Worm (Caenorhabditis elegans) whole organism, L4 larva: ENCODE data around the gene npr-36.

Experiments
- Y48G9A.11 ChIP-seq: fragments of 200-800 bp; sonication (Bioruptor generic); IDR thresholded peaks from 2 replicates; pipeline ENCODE4 v1.3.6; 2022; ENCODE audit warnings: missing genetic modification reagents, missing genetic modification characterization, missing compliant biosample characterization
- ceh-82 ChIP-seq: sonication (generic microtip); optimal IDR thresholded peaks from 2 replicates; lab custom pipeline; 2017; ENCODE audit warnings: missing biosample characterization, missing genetic modification characterization
- dve-1 ChIP-seq: sonication (generic microtip); optimal IDR thresholded peaks from 2 replicates; lab custom pipeline; 2017; ENCODE audit warnings: antibody characterized with exemption, mild to moderate bottlenecking, missing genetic modification characterization, missing compliant biosample characterization; ENCODE audit not compliant: insufficient read depth
- hmg-1.1 ChIP-seq: fragments of 200-800 bp; sonication (Bioruptor generic); IDR thresholded peaks from 2 replicates; pipeline ENCODE4 v1.3.6; 2022; ENCODE audit warnings: missing genetic modification reagents, missing genetic modification characterization, missing compliant biosample characterization
- lsy-2 ChIP-seq, 2 experiments: fragments of 150-350 bp in 1 of 2; sonication (generic microtip) in 1 of 2; optimal IDR thresholded peaks; 2 replicates each; lab custom pipeline; 2014 to 2017; ENCODE audit warnings: missing biosample characterization in 2 of 2, missing genetic modification characterization in 2 of 2
- nhr-76 ChIP-seq: fragments of 150-350 bp; optimal IDR thresholded peaks from 2 replicates; lab custom pipeline; 2014; ENCODE audit warnings: missing biosample characterization, missing genetic modification characterization
- nhr-77 ChIP-seq: fragments of 150-350 bp; optimal IDR thresholded peaks from 2 replicates; lab custom pipeline; 2014; ENCODE audit warnings: missing biosample characterization, missing genetic modification characterization
- pha-4 ChIP-seq, 2 experiments: fragments of 150-350 bp in 1 of 2; fragments of 200-800 bp in 1 of 2; sonication (Bioruptor generic) in 1 of 2; IDR thresholded peaks in 1 of 2; optimal IDR thresholded peaks in 1 of 2; 2 replicates each; pipeline versions ENCODE4 v1.3.6 to Lab custom; 2014 to 2022; ENCODE audit warnings: missing genetic modification characterization in 2 of 2, missing genetic modification reagents in 2 of 2, missing biosample characterization in 1 of 2, missing compliant biosample characterization in 1 of 2
- zfp-3 ChIP-seq: fragments of 200-800 bp; sonication (Bioruptor generic); conservative IDR thresholded peaks from 2 replicates; pipeline ENCODE4 v1.3.6; 2022; ENCODE audit warnings: missing genetic modification reagents, missing genetic modification characterization, missing compliant biosample characterization

DNA sequence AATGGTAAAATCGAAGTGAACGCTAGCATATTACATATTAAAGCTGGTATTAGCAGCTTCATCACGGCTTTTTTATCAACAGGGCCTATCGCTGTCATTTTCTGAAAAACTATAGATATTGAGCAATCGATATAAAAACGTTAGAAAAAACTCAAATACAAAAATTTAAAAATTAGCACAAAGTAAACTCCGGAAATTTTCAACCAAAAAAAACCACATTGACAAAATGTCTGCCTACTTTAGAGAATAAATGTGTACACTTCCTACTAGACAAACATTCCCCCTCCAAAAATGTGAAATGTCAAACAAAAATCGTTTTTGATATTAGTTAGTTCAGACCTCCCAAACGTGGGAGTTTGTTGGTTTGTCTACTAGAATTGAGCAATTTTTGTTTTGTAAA, 9.0 kb downstream of the npr-36 start, which contains the start of gene mfsd-10:
- TF ChIP-seq nhr-77 (tag; lab: Kevin White, UChicago) (no peak), hmg-1.1 (GFP tag; lab: Robert Waterston, UW) (no peak), ceh-82 (no peak), dve-1 (tag; lab: Kevin White, UChicago) (no peak), zfp-3 (no peak), nhr-76 (tag; lab: Kevin White, UChicago) (no peak), Y48G9A.11 (GFP tag; lab: Robert Waterston, UW) (no peak), lsy-2 (tag; optimal IDR thresholded peaks at IDR 0.05; lab: Kevin White, UChicago) (no peak), pha-4 (GFP tag; IDR thresholded peaks at IDR 0.05; lab: Robert Waterston, UW) (no peak), pha-4 (tag; optimal IDR thresholded peaks at IDR 0.05; lab: Kevin White, UChicago) (no peak)
